Fruit fly (Drosophila melanogaster): Measurements from ENCODE around the gene strat.

Gene strat

DNA sequence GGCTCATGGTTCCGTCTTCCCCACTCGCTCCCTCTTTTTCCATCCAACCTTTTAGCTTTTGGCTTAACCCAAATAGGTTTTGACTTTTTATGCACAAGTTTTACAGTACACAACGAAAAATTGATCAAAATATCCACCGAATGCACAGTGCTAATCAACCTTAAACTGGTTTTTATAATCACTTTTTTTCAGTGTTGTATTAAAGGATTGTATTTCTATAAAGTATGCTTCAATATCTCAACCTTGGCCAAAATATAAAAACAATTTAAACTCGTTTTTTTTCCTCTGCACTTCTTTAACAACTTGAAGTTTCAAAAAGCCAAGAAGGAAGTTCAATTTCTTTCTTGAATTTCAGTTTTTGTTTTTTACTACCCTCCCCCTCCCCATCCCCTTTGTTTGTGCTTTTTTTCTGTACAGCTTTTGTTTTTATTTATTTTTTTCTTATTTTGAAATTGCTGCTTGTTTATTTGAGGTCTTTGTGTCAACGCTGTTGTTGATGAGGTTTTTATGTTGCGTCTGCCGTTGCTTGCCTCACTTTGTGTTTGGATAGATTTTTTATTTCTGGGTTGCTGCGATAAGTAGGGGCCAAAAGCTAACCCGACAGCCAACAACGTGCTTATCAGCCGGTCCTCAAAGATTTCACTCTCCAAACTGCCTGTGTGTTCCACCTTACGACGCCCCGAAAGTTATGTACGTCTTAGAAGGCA is 35.1 kb upstream of the strat start (continued):
- TF ChIP-seq gcm2 (GFP tag; optimal IDR thresholded peaks at IDR 0.05) (no peak), ERR (GFP tag; optimal IDR thresholded peaks at IDR 0.05) (no peak), fu2 (GFP tag; optimal IDR thresholded peaks at IDR 0.05) (no peak), Tbp (GFP tag; optimal IDR thresholded peaks at IDR 0.05) (no peak), CG17359 (tag; optimal IDR thresholded peaks at IDR 0.05) (peak; percentile 44), Mad (GFP tag; optimal IDR thresholded peaks at IDR 0.05) (no peak), luna (GFP tag; optimal IDR thresholded peaks at IDR 0.05) (no peak), lmd (GFP tag; IDR thresholded peaks at IDR 0.05) (no peak), PHDP (tag; optimal IDR thresholded peaks at IDR 0.05) (peak; percentile 12), Atf3 (GFP tag; optimal IDR thresholded peaks at IDR 0.05) (no peak), B-H2 (GFP tag; optimal IDR thresholded peaks at IDR 0.05) (no peak), CG15696 (tag; optimal IDR thresholded peaks at IDR 0.05) (no peak), Dad (GFP tag; optimal IDR thresholded peaks at IDR 0.05) (no peak), slbo (GFP tag; IDR thresholded peaks at IDR 0.05) (no peak), twi (tag; optimal IDR thresholded peaks at IDR 0.05) (no peak), chm (GFP tag; IDR thresholded peaks at IDR 0.05) (peak; percentile 26; the same call in 1 of the 2 replicates), CG14014 (GFP tag; IDR thresholded peaks at IDR 0.05) (no peak; the same call in 1 of the 2 replicates), CG17328 (GFP tag; IDR thresholded peaks at IDR 0.05) (no peak), CG6791 (GFP tag; IDR thresholded peaks at IDR 0.05; ENCODE audit: partially characterized antibody) (no peak), sqz (GFP tag; optimal IDR thresholded peaks at IDR 0.05) (peak; percentile 76), fd3F (GFP tag; optimal IDR thresholded peaks at IDR 0.05) (no peak), CG12236 (GFP tag; optimal IDR thresholded peaks at IDR 0.05) (no peak), CG15011 (GFP tag; optimal IDR thresholded peaks at IDR 0.05) (no peak), CG12155 (GFP tag; optimal IDR thresholded peaks at IDR 0.05) (no peak), Dek (tag; optimal IDR thresholded peaks at IDR 0.05) (no peak), dan (GFP tag; IDR thresholded peaks at IDR 0.05) (no peak), Bdp1 (GFP tag; optimal IDR thresholded peaks at IDR 0.05) (no peak), Hsf (GFP tag; optimal IDR thresholded peaks at IDR 0.05) (no peak), CG10654 (GFP tag; optimal IDR thresholded peaks at IDR 0.05) (no peak), CG31365 (tag; optimal IDR thresholded peaks at IDR 0.05) (no peak), CG32767 (GFP tag; IDR thresholded peaks at IDR 0.05) (no peak), toy (GFP tag; IDR thresholded peaks at IDR 0.05) (no peak), cwo (GFP tag; optimal IDR thresholded peaks at IDR 0.05) (no peak), pfk (GFP tag; optimal IDR thresholded peaks at IDR 0.05) (no peak), CG7987 (GFP tag; optimal IDR thresholded peaks at IDR 0.05) (no peak), bigmax (GFP tag; optimal IDR thresholded peaks at IDR 0.05) (no peak), E2f2 (GFP tag; IDR thresholded peaks at IDR 0.05) (no peak), CG5953 (GFP tag; IDR thresholded peaks at IDR 0.05) (no peak), fd64A (GFP tag; optimal IDR thresholded peaks at IDR 0.05) (peak; percentile 52), CG16863 (GFP tag; optimal IDR thresholded peaks at IDR 0.05) (no peak), jumu (GFP tag; optimal IDR thresholded peaks at IDR 0.05) (no peak), kni (GFP tag; optimal IDR thresholded peaks at IDR 0.05) (peak; percentile 40), row (GFP tag; IDR thresholded peaks at IDR 0.05) (0 out of 3 replicates have a peak, but pooled peaks have one; percentile 14), CG16815 (GFP tag; optimal IDR thresholded peaks at IDR 0.05) (no peak), slp2 (GFP tag; optimal IDR thresholded peaks at IDR 0.05) (no peak), CG7786 (GFP tag; optimal IDR thresholded peaks at IDR 0.05) (no peak), CkIIα-i1 (GFP tag; IDR thresholded peaks at IDR 0.05) (no peak), CG6272 (GFP tag; IDR thresholded peaks at IDR 0.05) (no peak), CG4282 (GFP tag; optimal IDR thresholded peaks at IDR 0.05) (no peak), CG7556 (GFP tag; optimal IDR thresholded peaks at IDR 0.05) (peak; percentile 22), unc-4 (GFP tag; IDR thresholded peaks at IDR 0.05; ENCODE audit: partially characterized antibody) (no peak)

Data from whole organism, embryonic.